Worm (Caenorhabditis elegans) whole organism, mixed stage, embryonic: ENCODE data around the gene srsx-8.

Experiments used
- M03D4.4 ChIP-seq: sonication (generic microtip); optimal IDR thresholded peaks from 2 replicates; lab custom pipeline; 2017; ENCODE audit warnings: mild to moderate bottlenecking, missing genetic modification characterization, missing compliant biosample characterization
- bed-3 ChIP-seq: fragments of 200-800 bp; sonication (Bioruptor generic); optimal IDR thresholded peaks from 3 replicates; lab custom pipeline; 2018; ENCODE audit warnings: mild to moderate bottlenecking, missing genetic modification characterization, moderate library complexity, missing compliant biosample characterization
- blmp-1 ChIP-seq: fragments of 150-350 bp; optimal IDR thresholded peaks from 2 replicates; lab custom pipeline; 2014; ENCODE audit warnings: missing biosample characterization, missing genetic modification characterization
- ceh-39 ChIP-seq: fragments of 150-350 bp; optimal IDR thresholded peaks from 2 replicates; lab custom pipeline; 2014; ENCODE audit warnings: missing biosample characterization, missing genetic modification characterization
- ceh-43 ChIP-seq: fragments of 200-800 bp; sonication (Bioruptor generic); optimal IDR thresholded peaks from 2 replicates; lab custom pipeline; 2018; ENCODE audit warnings: mild to moderate bottlenecking, missing genetic modification characterization, moderate library complexity, missing compliant biosample characterization
- ceh-83 ChIP-seq: fragments of 200-800 bp; sonication (Bioruptor generic); optimal IDR thresholded peaks from 2 replicates; lab custom pipeline; 2018; ENCODE audit warnings: mild to moderate bottlenecking, missing genetic modification characterization, missing compliant biosample characterization
- ces-1 ChIP-seq: fragments of 150-350 bp; optimal IDR thresholded peaks from 2 replicates; lab custom pipeline; 2014; ENCODE audit warnings: missing biosample characterization, missing genetic modification reagents, missing genetic modification characterization
- cnd-1 ChIP-seq: fragments of 200-800 bp; sonication (Bioruptor generic); optimal IDR thresholded peaks from 2 replicates; lab custom pipeline; 2018; ENCODE audit warnings: mild to moderate bottlenecking, missing genetic modification characterization, missing compliant biosample characterization
- elt-1 ChIP-seq: sonication (generic microtip); optimal IDR thresholded peaks from 2 replicates; lab custom pipeline; 2017; ENCODE audit warnings: missing genetic modification characterization, mild to moderate bottlenecking, missing compliant biosample characterization, antibody characterized with exemption, moderate library complexity, borderline replicate concordance; ENCODE audit not compliant: insufficient read depth
- elt-3 ChIP-seq: fragments of 150-350 bp; optimal IDR thresholded peaks from 2 replicates; lab custom pipeline; 2014; ENCODE audit warnings: missing biosample characterization, missing genetic modification characterization
- flh-1 ChIP-seq: fragments of 200-800 bp; sonication (Bioruptor generic); optimal IDR thresholded peaks from 2 replicates; lab custom pipeline; 2018; ENCODE audit warnings: mild to moderate bottlenecking, missing genetic modification characterization, moderate library complexity, missing compliant biosample characterization
- ham-2 ChIP-seq: fragments of 200-800 bp; sonication (Bioruptor generic); optimal IDR thresholded peaks from 2 replicates; lab custom pipeline; 2018; ENCODE audit warnings: mild to moderate bottlenecking, missing genetic modification characterization, missing compliant biosample characterization
- lin-13 ChIP-seq: fragments of 150-350 bp; optimal IDR thresholded peaks from 2 replicates; lab custom pipeline; 2014; ENCODE audit warnings: missing biosample characterization, missing genetic modification characterization
- lin-32 ChIP-seq: fragments of 200-800 bp; sonication (Bioruptor generic); optimal IDR thresholded peaks from 2 replicates; lab custom pipeline; 2018; ENCODE audit warnings: mild to moderate bottlenecking, missing genetic modification characterization, missing compliant biosample characterization
- lsy-2 ChIP-seq: fragments of 150-350 bp; optimal IDR thresholded peaks from 2 replicates; lab custom pipeline; 2014; ENCODE audit warnings: missing biosample characterization, missing genetic modification characterization
- mep-1 ChIP-seq: fragments of 150-350 bp; optimal IDR thresholded peaks from 2 replicates; lab custom pipeline; 2017; ENCODE audit warnings: missing biosample characterization, missing genetic modification reagents, missing genetic modification characterization, inconsistent platforms
- mls-2 ChIP-seq: sonication (generic microtip); optimal IDR thresholded peaks from 2 replicates; lab custom pipeline; 2016; ENCODE audit warnings: mild to moderate bottlenecking, missing genetic modification characterization, moderate library complexity, missing compliant biosample characterization
- nhr-12 ChIP-seq: fragments of 150-350 bp; optimal IDR thresholded peaks from 2 replicates; lab custom pipeline; 2014; ENCODE audit warnings: missing biosample characterization, missing genetic modification characterization
- nhr-2 ChIP-seq: fragments of 150-350 bp; optimal IDR thresholded peaks from 2 replicates; lab custom pipeline; 2014; ENCODE audit warnings: missing biosample characterization, missing genetic modification characterization
- nhr-237 ChIP-seq: fragments of 150-350 bp; optimal IDR thresholded peaks from 2 replicates; lab custom pipeline; 2014; ENCODE audit warnings: missing biosample characterization, missing genetic modification characterization
- nhr-28 ChIP-seq: fragments of 150-350 bp; optimal IDR thresholded peaks from 2 replicates; lab custom pipeline; 2014; ENCODE audit warnings: missing biosample characterization, missing genetic modification characterization
- nhr-76 ChIP-seq: sonication (generic microtip); optimal IDR thresholded peaks from 2 replicates; lab custom pipeline; 2017; ENCODE audit warnings: missing biosample characterization, missing genetic modification characterization
- pha-4 ChIP-seq: fragments of 150-350 bp; optimal IDR thresholded peaks from 2 replicates; lab custom pipeline; 2018; ENCODE audit warnings: missing biosample characterization, missing genetic modification reagents, missing genetic modification characterization
- sem-2 ChIP-seq: fragments of 200-800 bp; sonication (Bioruptor generic); optimal IDR thresholded peaks from 2 replicates; lab custom pipeline; 2018; ENCODE audit warnings: mild to moderate bottlenecking, missing genetic modification characterization, missing compliant biosample characterization
- snpc-4 ChIP-seq: fragments of 150-350 bp; optimal IDR thresholded peaks from 2 replicates; lab custom pipeline; 2014; ENCODE audit warnings: missing biosample characterization, missing genetic modification characterization
- sptf-1 ChIP-seq: sonication (generic microtip); optimal IDR thresholded peaks from 2 replicates; lab custom pipeline; 2017; ENCODE audit warnings: mild to moderate bottlenecking, missing genetic modification characterization, moderate library complexity, missing compliant biosample characterization
- tbx-8 ChIP-seq: fragments of 200-800 bp; sonication (Bioruptor generic); optimal IDR thresholded peaks from 2 replicates; lab custom pipeline; 2018; ENCODE audit warnings: mild to moderate bottlenecking, missing genetic modification characterization, moderate library complexity, missing compliant biosample characterization
- unc-120 ChIP-seq: sonication (generic microtip); optimal IDR thresholded peaks from 2 replicates; lab custom pipeline; 2017; ENCODE audit warnings: missing genetic modification characterization, missing compliant biosample characterization; ENCODE audit not compliant: poor library complexity, severe bottlenecking
- unc-62 ChIP-seq: fragments of 150-350 bp; optimal IDR thresholded peaks from 2 replicates; lab custom pipeline; 2014; ENCODE audit warnings: missing biosample characterization, missing genetic modification reagents, missing genetic modification characterization
- zip-8 ChIP-seq: fragments of 150-350 bp; optimal IDR thresholded peaks from 2 replicates; lab custom pipeline; 2014; ENCODE audit warnings: missing biosample characterization, missing genetic modification characterization

Gene srsx-8

ce11 chrV:1569750-1570419 is 17.0 kb upstream of the srsx-8 start:
- TF ChIP-seq pha-4 (tag; lab: Kevin White, UChicago): peak; percentile 45
- TF ChIP-seq nhr-2 (tag; lab: Kevin White, UChicago): peak; percentile 65
- no peak for TF ChIP-seq snpc-4 (tag; lab: Kevin White, UChicago)

ce11 chrV:1566776-1567175 is 13.9 kb upstream of the srsx-8 start, which contains the start of gene cdc-25.2:
TSS of gene cdc-25.2 (plus strand) at chrV:1567076.
- TF ChIP-seq ceh-83 (GFP tag; lab: Kevin White, UChicago): no peak
- TF ChIP-seq elt-3 (tag; lab: Kevin White, UChicago): no peak
- TF ChIP-seq nhr-237: no peak
- no peak for TF ChIP-seq snpc-4 (tag; lab: Kevin White, UChicago)
- TF ChIP-seq mep-1: no peak
- no peak for TF ChIP-seq ceh-39
- no peak for TF ChIP-seq flh-1
- no peak for TF ChIP-seq zip-8 (tag; lab: Kevin White, UChicago)
- no peak for TF ChIP-seq bed-3 (GFP tag; lab: Kevin White, UChicago)
- TF ChIP-seq pha-4 (tag; lab: Kevin White, UChicago): no peak
- TF ChIP-seq cnd-1 (tag; lab: Kevin White, UChicago): no peak
- TF ChIP-seq, all 35 proteins: peak for 0

ce11 chrV:1558113-1558512 is 5.2 kb upstream of the srsx-8 start:
- TF ChIP-seq snpc-4 (tag; lab: Kevin White, UChicago) (no peak), nhr-2 (tag; lab: Kevin White, UChicago) (no peak), elt-1 (tag; lab: Kevin White, UChicago) (no peak), nhr-28 (tag; lab: Kevin White, UChicago) (no peak), nhr-76 (tag; lab: Kevin White, UChicago) (no peak), ces-1 (GFP tag; lab: Kevin White, UChicago) (no peak), bed-3 (GFP tag; lab: Kevin White, UChicago) (no peak), ham-2 (GFP tag; lab: Kevin White, UChicago) (no peak), zip-8 (tag; lab: Kevin White, UChicago) (no peak), sem-2 (GFP tag; lab: Kevin White, UChicago) (no peak), tbx-8 (GFP tag; lab: Kevin White, UChicago) (no peak), unc-120 (no peak), flh-1 (no peak), unc-62 (GFP tag; lab: Kevin White, UChicago) (no peak), lin-32 (GFP tag; lab: Kevin White, UChicago) (no peak), pha-4 (tag; lab: Kevin White, UChicago) (no peak), nhr-237 (no peak), ceh-43 (GFP tag; lab: Kevin White, UChicago) (no peak), sptf-1 (tag; lab: Kevin White, UChicago) (no peak)
- TF ChIP-seq, all 35 proteins: peak for 0

DNA sequence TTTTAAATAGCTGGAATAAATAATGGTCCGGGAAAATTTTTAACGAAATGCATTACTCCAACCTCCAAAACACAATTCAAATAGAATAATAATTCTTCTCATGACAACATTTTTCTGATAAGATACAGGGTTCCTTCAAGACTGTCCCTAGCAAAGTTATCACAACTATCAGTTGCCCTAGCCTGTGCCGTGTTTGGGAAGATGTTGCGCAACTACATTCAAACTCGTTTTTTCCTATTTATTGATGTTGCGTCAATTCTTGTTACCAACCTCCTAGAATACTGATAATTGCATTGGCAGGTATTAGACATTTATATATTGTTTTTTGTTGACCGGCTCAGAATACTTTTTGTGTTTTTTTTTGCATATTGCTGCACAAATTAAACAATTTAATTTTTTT is 2.2 kb upstream of the srsx-8 start:
- TF ChIP-seq ceh-39 (no peak), zip-8 (tag; lab: Kevin White, UChicago) (peak; percentile 93)

DNA sequence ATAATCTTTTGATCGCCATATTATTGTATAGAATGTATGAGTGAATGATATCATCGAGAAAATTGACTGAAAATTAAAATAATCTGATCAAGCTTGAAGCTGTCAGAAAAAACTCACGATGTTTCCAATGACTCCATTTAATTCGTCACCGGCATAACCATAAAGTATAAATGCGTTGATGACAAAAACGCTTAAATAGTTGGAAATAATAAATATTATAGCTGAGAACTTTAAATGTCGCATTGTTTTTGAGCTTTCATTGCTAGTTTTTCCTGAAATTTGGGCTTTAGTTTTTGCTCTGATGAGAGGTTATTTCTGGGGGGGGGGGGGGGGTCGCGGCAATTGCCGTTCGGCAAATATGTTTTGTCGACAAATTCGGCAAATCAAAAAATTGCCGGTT is 1.8 kb downstream of the srsx-8 start:
- TF ChIP-seq snpc-4 (tag; lab: Kevin White, UChicago) (no peak), nhr-12 (tag; lab: Kevin White, UChicago) (no peak), mls-2 (tag; lab: Kevin White, UChicago) (no peak), nhr-28 (tag; lab: Kevin White, UChicago) (no peak), elt-1 (tag; lab: Kevin White, UChicago) (no peak), ceh-43 (GFP tag; lab: Kevin White, UChicago) (no peak), flh-1 (no peak), pha-4 (tag; lab: Kevin White, UChicago) (no peak), unc-120 (no peak), elt-3 (tag; lab: Kevin White, UChicago) (no peak), lin-13 (tag; lab: Kevin White, UChicago) (no peak)
- TF ChIP-seq, all 35 proteins: peak for 0

DNA sequence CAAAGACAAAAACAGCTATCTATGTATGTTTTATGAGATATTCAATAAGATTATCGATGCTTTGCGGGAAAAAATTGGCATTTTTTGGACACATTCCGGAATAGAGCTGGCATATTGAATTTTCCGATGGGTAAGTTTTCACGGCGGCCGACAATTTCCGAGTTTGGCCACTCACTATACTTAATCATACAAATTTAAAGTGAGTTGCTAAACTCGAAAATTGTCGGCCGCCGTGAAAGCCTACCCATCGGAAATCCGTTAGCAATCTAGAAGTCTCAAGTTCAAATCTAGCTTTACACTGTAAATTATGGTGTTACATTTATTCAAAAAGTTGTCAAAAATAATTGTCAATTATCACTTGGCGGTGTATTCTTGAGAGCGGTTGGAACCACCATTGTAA is 2.2 kb downstream of the srsx-8 start:
- TF ChIP-seq elt-1 (tag; lab: Kevin White, UChicago) (no peak), lsy-2 (no peak), M03D4.4 (no peak), sptf-1 (tag; lab: Kevin White, UChicago) (no peak), mep-1 (no peak), nhr-2 (tag; lab: Kevin White, UChicago) (no peak), unc-62 (GFP tag; lab: Kevin White, UChicago) (no peak), zip-8 (tag; lab: Kevin White, UChicago) (no peak), ceh-83 (GFP tag; lab: Kevin White, UChicago) (no peak), elt-3 (tag; lab: Kevin White, UChicago) (no peak), nhr-12 (tag; lab: Kevin White, UChicago) (no peak), blmp-1 (tag; lab: Kevin White, UChicago) (no peak), ces-1 (GFP tag; lab: Kevin White, UChicago) (no peak), bed-3 (GFP tag; lab: Kevin White, UChicago) (no peak)
